Worm (Caenorhabditis elegans): ENCODE data around the gene snf-3.

DNA sequence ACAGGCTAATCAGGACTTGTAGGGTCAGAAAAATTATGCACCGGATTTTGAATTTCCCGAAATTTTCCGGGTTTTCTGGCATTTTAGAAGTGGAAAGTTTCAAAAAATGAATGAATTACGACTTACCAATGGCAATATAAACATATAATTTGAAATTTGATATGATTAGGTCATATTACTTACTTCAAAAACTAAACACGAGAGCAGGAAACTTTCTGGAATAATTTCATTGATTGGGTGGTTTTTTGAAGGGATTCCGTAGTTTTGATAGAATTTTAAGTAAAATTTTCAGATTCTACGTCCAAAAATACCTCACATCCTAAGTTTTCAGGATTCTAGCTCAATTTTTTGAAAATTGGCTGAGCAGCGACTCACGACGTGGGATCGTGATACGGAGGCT, 16.4 kb upstream of the snf-3 start, which contains the start of gene K02E7.11:
- no peak for TF ChIP-seq nhr-11 (tag; optimal IDR thresholded peaks at IDR 0.05)
- TF ChIP-seq snpc-4 (tag; optimal IDR thresholded peaks at IDR 0.05): no peak
- TF ChIP-seq fkh-10 (GFP tag; optimal IDR thresholded peaks at IDR 0.05): no peak
- TF ChIP-seq skn-1 (tag; optimal IDR thresholded peaks at IDR 0.05): no peak
- no peak for TF ChIP-seq ceh-28 (tag; optimal IDR thresholded peaks at IDR 0.05)
- TF ChIP-seq nhr-67 (tag; optimal IDR thresholded peaks at IDR 0.05): no peak
- no peak for TF ChIP-seq ceh-82 (tag; optimal IDR thresholded peaks at IDR 0.05)
- TF ChIP-seq pqm-1 (tag; optimal IDR thresholded peaks at IDR 0.05): no peak
- no peak for TF ChIP-seq elt-1 (tag; optimal IDR thresholded peaks at IDR 0.05)
- no peak for TF ChIP-seq ceh-16 (tag; optimal IDR thresholded peaks at IDR 0.05)
- no peak for TF ChIP-seq pha-4 (tag; optimal IDR thresholded peaks at IDR 0.05)
- TF ChIP-seq nfya-1 (tag; optimal IDR thresholded peaks at IDR 0.05; ENCODE audit: insufficient read depth): no peak
